Worm (Caenorhabditis elegans) whole organism, L1 larva: ENCODE results near the gene Y22D7AL.11.

Source experiments
- C16A3.4 ChIP-seq: fragments of 150-350 bp; optimal IDR thresholded peaks from 2 replicates; lab custom pipeline; 2014; ENCODE audit warnings: missing biosample characterization, missing genetic modification characterization
- blmp-1 ChIP-seq: fragments of 150-350 bp; optimal IDR thresholded peaks from 2 replicates; lab custom pipeline; 2014; ENCODE audit warnings: missing biosample characterization, missing genetic modification characterization
- ceh-63 ChIP-seq: fragments of 200-800 bp; sonication (Bioruptor generic); optimal IDR thresholded peaks from 2 replicates; lab custom pipeline; 2018; ENCODE audit warnings: mild to moderate bottlenecking, missing genetic modification characterization, missing compliant biosample characterization
- dpl-1 ChIP-seq, 3 experiments: fragments of 150-350 bp in 2 of 3; sonication (generic microtip) in 1 of 3; optimal IDR thresholded peaks; 2 replicates each; lab custom pipeline; 2014 to 2017; ENCODE audit warnings: missing biosample characterization in 3 of 3, missing genetic modification characterization in 3 of 3, missing genetic modification reagents in 3 of 3
- efl-3 ChIP-seq: fragments of 200-800 bp; sonication (Bioruptor generic); optimal IDR thresholded peaks from 2 replicates; lab custom pipeline; 2018; ENCODE audit warnings: mild to moderate bottlenecking, missing genetic modification characterization, missing compliant biosample characterization
- egl-27 ChIP-seq, 2 experiments: fragments of 150-350 bp in 1 of 2; sonication (generic microtip); optimal IDR thresholded peaks; 3 replicates each; lab custom pipeline; 2017 to 2018; ENCODE audit warnings: missing biosample characterization in 2 of 2, missing genetic modification characterization in 2 of 2, missing genetic modification reagents in 2 of 2
- elt-2 ChIP-seq: sonication (generic microtip); optimal IDR thresholded peaks from 2 replicates; lab custom pipeline; 2016; ENCODE audit warnings: missing genetic modification characterization, mild to moderate bottlenecking, inconsistent platforms, missing compliant biosample characterization, missing genetic modification reagents
- elt-3 ChIP-seq, 6 experiments: fragments of 150-350 bp in 1 of 6; sonication (generic microtip); optimal IDR thresholded peaks; 2 replicates each; lab custom pipeline; 2017 to 2018; ENCODE audit warnings: missing biosample characterization in 6 of 6, missing genetic modification characterization in 6 of 6, inconsistent platforms in 1 of 6
- ets-5 ChIP-seq: fragments of 200-800 bp; sonication (Bioruptor generic); IDR thresholded peaks from 2 replicates; pipeline ENCODE4 v1.3.6; 2022; ENCODE audit warnings: missing genetic modification characterization, missing compliant biosample characterization
- fkh-10 ChIP-seq: sonication (generic microtip); optimal IDR thresholded peaks from 2 replicates; lab custom pipeline; 2017; ENCODE audit warnings: missing biosample characterization, missing genetic modification reagents, missing genetic modification characterization
- fkh-4 ChIP-seq: sonication (generic microtip); optimal IDR thresholded peaks from 2 replicates; lab custom pipeline; 2016; ENCODE audit warnings: missing compliant biosample characterization, missing genetic modification characterization, borderline replicate concordance
- fos-1 ChIP-seq: fragments of 150-350 bp; optimal IDR thresholded peaks from 2 replicates; lab custom pipeline; 2014; ENCODE audit warnings: missing biosample characterization, missing genetic modification characterization
- hlh-17 ChIP-seq: fragments of 200-800 bp; sonication (Bioruptor generic); optimal IDR thresholded peaks from 2 replicates; lab custom pipeline; 2018; ENCODE audit warnings: missing genetic modification characterization, mild to moderate bottlenecking, missing compliant biosample characterization, moderate library complexity, borderline replicate concordance
- hlh-4 ChIP-seq: sonication (generic microtip); optimal IDR thresholded peaks from 2 replicates; lab custom pipeline; 2016; ENCODE audit warnings: mild to moderate bottlenecking, missing genetic modification characterization, missing compliant biosample characterization
- isw-1 ChIP-seq: fragments of 200-800 bp; sonication (Bioruptor generic); IDR thresholded peaks from 2 replicates; pipeline ENCODE4 v1.3.6; 2022; ENCODE audit warnings: missing genetic modification characterization, missing compliant biosample characterization
- jun-1 ChIP-seq: fragments of 150-350 bp; optimal IDR thresholded peaks from 2 replicates; lab custom pipeline; 2014; ENCODE audit warnings: missing biosample characterization, missing genetic modification reagents, missing genetic modification characterization
- lin-13 ChIP-seq: fragments of 150-350 bp; optimal IDR thresholded peaks from 2 replicates; lab custom pipeline; 2014; ENCODE audit warnings: missing biosample characterization, missing genetic modification reagents, missing genetic modification characterization
- lin-14 ChIP-seq: fragments of 200-800 bp; sonication (Bioruptor generic); optimal IDR thresholded peaks from 2 replicates; lab custom pipeline; 2018; ENCODE audit warnings: mild to moderate bottlenecking, missing genetic modification characterization, moderate library complexity, missing compliant biosample characterization
- lin-15B ChIP-seq: fragments of 150-350 bp; sonication (generic microtip); optimal IDR thresholded peaks from 3 replicates; lab custom pipeline; 2014; ENCODE audit warnings: missing biosample characterization, missing genetic modification characterization
- lin-35 ChIP-seq, 2 experiments: fragments of 150-350 bp; optimal IDR thresholded peaks; 2 replicates each; lab custom pipeline; 2014; ENCODE audit warnings: missing biosample characterization in 2 of 2, missing genetic modification characterization in 2 of 2, missing genetic modification reagents in 2 of 2
- lin-39 ChIP-seq: fragments of 150-350 bp; optimal IDR thresholded peaks from 2 replicates; lab custom pipeline; 2014; ENCODE audit warnings: missing biosample characterization, missing genetic modification reagents, missing genetic modification characterization
- mdl-1 ChIP-seq, 2 experiments: fragments of 150-350 bp; optimal IDR thresholded peaks; 2 replicates each; lab custom pipeline; 2014 to 2017; ENCODE audit warnings: missing biosample characterization in 2 of 2, missing genetic modification characterization in 2 of 2, inconsistent platforms in 1 of 2
- mep-1 ChIP-seq: fragments of 150-350 bp; optimal IDR thresholded peaks from 2 replicates; lab custom pipeline; 2014; ENCODE audit warnings: missing biosample characterization, missing genetic modification characterization
- nhr-20 ChIP-seq: sonication (generic microtip); optimal IDR thresholded peaks from 2 replicates; lab custom pipeline; 2016; ENCODE audit warnings: mild to moderate bottlenecking, missing genetic modification characterization, missing compliant biosample characterization
- nhr-28 ChIP-seq: fragments of 150-350 bp; optimal IDR thresholded peaks from 2 replicates; lab custom pipeline; 2014; ENCODE audit warnings: missing biosample characterization, missing genetic modification characterization
- nhr-47 ChIP-seq: sonication (generic microtip); optimal IDR thresholded peaks from 2 replicates; lab custom pipeline; 2016; ENCODE audit warnings: mild to moderate bottlenecking, missing genetic modification characterization, moderate library complexity, missing compliant biosample characterization
- nhr-71 ChIP-seq: sonication (generic microtip); optimal IDR thresholded peaks from 2 replicates; lab custom pipeline; 2016; ENCODE audit warnings: mild to moderate bottlenecking, missing genetic modification characterization, moderate library complexity, missing compliant biosample characterization
- nhr-76 ChIP-seq: sonication (generic microtip); optimal IDR thresholded peaks from 2 replicates; lab custom pipeline; 2017; ENCODE audit warnings: missing biosample characterization, missing genetic modification characterization
- nhr-77 ChIP-seq: fragments of 150-350 bp; optimal IDR thresholded peaks from 2 replicates; lab custom pipeline; 2014; ENCODE audit warnings: missing biosample characterization, missing genetic modification characterization
- nhr-85 ChIP-seq: sonication (generic microtip); peaks from one replicate; lab custom pipeline; 2016; ENCODE audit warnings: missing genetic modification characterization, inconsistent platforms, missing compliant biosample characterization
- nhr-90 ChIP-seq: sonication (generic microtip); optimal IDR thresholded peaks from 2 replicates; lab custom pipeline; 2016; ENCODE audit warnings: mild to moderate bottlenecking, missing genetic modification characterization, missing compliant biosample characterization; ENCODE audit not compliant: poor library complexity
- pag-3 ChIP-seq: sonication (generic microtip); optimal IDR thresholded peaks from 2 replicates; lab custom pipeline; 2017; ENCODE audit warnings: missing genetic modification characterization, mild to moderate bottlenecking, missing compliant biosample characterization, antibody characterized with exemption, borderline replicate concordance; ENCODE audit not compliant: insufficient read depth
- pax-3 ChIP-seq: fragments of 200-800 bp; sonication (Bioruptor generic); optimal IDR thresholded peaks from 2 replicates; lab custom pipeline; 2018; ENCODE audit warnings: mild to moderate bottlenecking, missing genetic modification characterization, moderate library complexity, missing compliant biosample characterization
- pqm-1 ChIP-seq: sonication (generic microtip); optimal IDR thresholded peaks from 3 replicates; lab custom pipeline; 2017; ENCODE audit warnings: missing biosample characterization, missing genetic modification characterization
- rnt-1 ChIP-seq: sonication (generic microtip); optimal IDR thresholded peaks from 2 replicates; lab custom pipeline; 2016; ENCODE audit warnings: mild to moderate bottlenecking, missing genetic modification characterization, moderate library complexity, missing compliant biosample characterization
- skn-1 ChIP-seq: fragments of 150-350 bp; optimal IDR thresholded peaks from 2 replicates; lab custom pipeline; 2014; ENCODE audit warnings: missing biosample characterization, missing genetic modification characterization
- snpc-4 ChIP-seq: fragments of 150-350 bp; optimal IDR thresholded peaks from 2 replicates; lab custom pipeline; 2014; ENCODE audit warnings: missing biosample characterization, missing genetic modification characterization
- tbx-2 ChIP-seq: sonication (generic microtip); optimal IDR thresholded peaks from 2 replicates; lab custom pipeline; 2016; ENCODE audit warnings: missing genetic modification characterization, missing compliant biosample characterization
- unc-130 ChIP-seq: fragments of 150-350 bp; optimal IDR thresholded peaks from 2 replicates; lab custom pipeline; 2017; ENCODE audit warnings: missing biosample characterization, missing genetic modification characterization, inconsistent platforms
- unc-86 ChIP-seq: sonication (generic microtip); optimal IDR thresholded peaks from 2 replicates; lab custom pipeline; 2016; ENCODE audit warnings: missing genetic modification characterization, missing compliant biosample characterization
- xbp-1 ChIP-seq: sonication (generic microtip); optimal IDR thresholded peaks from 2 replicates; lab custom pipeline; 2016; ENCODE audit warnings: missing genetic modification characterization, missing compliant biosample characterization
- zip-4 ChIP-seq: fragments of 200-800 bp; sonication (Bioruptor generic); optimal IDR thresholded peaks from 2 replicates; lab custom pipeline; 2018; ENCODE audit warnings: mild to moderate bottlenecking, missing genetic modification characterization, moderate library complexity, missing compliant biosample characterization
- ztf-11 ChIP-seq, 2 experiments: sonication (generic microtip); optimal IDR thresholded peaks; 2 replicates each; lab custom pipeline; 2016 to 2017; ENCODE audit warnings: missing genetic modification characterization in 2 of 2, missing biosample characterization in 1 of 2, missing compliant biosample characterization in 1 of 2

Y22D7AL.11 gene

ce11 chrIII:1604514-1604976, 29.6 kb downstream of the Y22D7AL.11 start, which contains the start of gene Y22D7AL.6 (continued):
- TF ChIP-seq unc-130 (no peak), nhr-47 (tag; lab: Kevin White, UChicago) (peak; percentile 60), skn-1 (tag; lab: Kevin White, UChicago) (peak; percentile 21), ets-5 (GFP tag; lab: Robert Waterston, UW) (no peak), nhr-20 (tag; lab: Kevin White, UChicago) (peak; percentile 8), snpc-4 (no peak), lin-13 (GFP tag; lab: Kevin White, UChicago) (no peak), nhr-76 (tag; lab: Kevin White, UChicago) (no peak), pag-3 (tag; lab: Kevin White, UChicago) (no peak), fkh-4 (tag; lab: Kevin White, UChicago) (no peak), xbp-1 (tag; lab: Kevin White, UChicago) (peak; percentile 36), dpl-1 (GFP tag; optimal IDR thresholded peaks at IDR 0.05; lab: Kevin White, UChicago) (no peak), pax-3 (tag; lab: Kevin White, UChicago) (no peak)

ce11 chrIII:1603776-1604175, 30.4 kb downstream of the Y22D7AL.11 start:
- TF ChIP-seq xbp-1 (tag; lab: Kevin White, UChicago) (no peak), efl-3 (GFP tag; lab: Kevin White, UChicago) (no peak), unc-86 (tag; lab: Kevin White, UChicago) (no peak), isw-1 (GFP tag; lab: Robert Waterston, UW) (no peak), hlh-4 (tag; lab: Kevin White, UChicago) (no peak), pqm-1 (tag; lab: Kevin White, UChicago) (no peak), lin-14 (no peak), mep-1 (no peak)

- TF ChIP-seq ceh-63, result no peak
- peak in 1 of 2 experiments; percentile 6 for TF ChIP-seq mdl-1 (tag; optimal IDR thresholded peaks at IDR 0.05; lab: Kevin White, UChicago)
- peak; percentile 50 for TF ChIP-seq pqm-1 (tag; lab: Kevin White, UChicago)
- TF ChIP-seq nhr-90, result peak; percentile 33
- TF ChIP-seq elt-2 (tag; lab: Kevin White, UChicago), result peak; percentile 93
- TF ChIP-seq nhr-77 (tag; lab: Kevin White, UChicago), result no peak
- peak; percentile 28 for TF ChIP-seq nhr-20 (tag; lab: Kevin White, UChicago)
- peak in 1 of 2 experiments; percentile 44 for TF ChIP-seq lin-35 (GFP tag; optimal IDR thresholded peaks at IDR 0.05; lab: Kevin White, UChicago)
- peak; percentile 58 for TF ChIP-seq lin-14
- TF ChIP-seq elt-3 (tag; optimal IDR thresholded peaks at IDR 0.05; lab: Kevin White, UChicago), result peak in 5 of 6 experiments; percentile 22 to 93 (median 76)
- peak; percentile 23 for TF ChIP-seq fos-1 (tag; lab: Kevin White, UChicago)
- peak; percentile 47 for TF ChIP-seq blmp-1 (tag; lab: Kevin White, UChicago)
- TF ChIP-seq jun-1 (tag; lab: Kevin White, UChicago), result peak; percentile 29
- peak; percentile 23 for TF ChIP-seq nhr-71 (tag; lab: Kevin White, UChicago)
- no peak for TF ChIP-seq pag-3 (tag; lab: Kevin White, UChicago)
- peak; percentile 66 for TF ChIP-seq nhr-85 (tag; lab: Kevin White, UChicago)
- no peak for TF ChIP-seq hlh-17 (GFP tag; lab: Kevin White, UChicago)
Observed at ce11 chrIII:1602682-1603081, 31.5 kb downstream of the Y22D7AL.11 start.

- TF ChIP-seq C16A3.4 (tag; lab: Kevin White, UChicago), result no peak
- peak; percentile 37 for TF ChIP-seq nhr-20 (tag; lab: Kevin White, UChicago)
- TF ChIP-seq zip-4, result no peak
- no peak for TF ChIP-seq fkh-10 (GFP tag; lab: Kevin White, UChicago)
- TF ChIP-seq tbx-2 (tag; lab: Kevin White, UChicago), result no peak
- peak in 1 of 6 experiments; percentile 70 for TF ChIP-seq elt-3 (tag; optimal IDR thresholded peaks at IDR 0.05; lab: Kevin White, UChicago)
- TF ChIP-seq lin-15B (tag; lab: Kevin White, UChicago), result no peak
- no peak for TF ChIP-seq nhr-76 (tag; lab: Kevin White, UChicago)
- TF ChIP-seq nhr-47 (tag; lab: Kevin White, UChicago), result peak; percentile 58
- TF ChIP-seq unc-86 (tag; lab: Kevin White, UChicago), result no peak
- TF ChIP-seq nhr-28 (tag; lab: Kevin White, UChicago), result no peak
- no peak for TF ChIP-seq egl-27 (tag; optimal IDR thresholded peaks at IDR 0.05; lab: Kevin White, UChicago)
- peak; percentile 68 for TF ChIP-seq lin-14
- TF ChIP-seq lin-39 (tag; lab: Kevin White, UChicago), result no peak
- peak in 1 of 2 experiments; percentile 26 for TF ChIP-seq ztf-11 (tag; optimal IDR thresholded peaks at IDR 0.05; lab: Kevin White, UChicago)
- TF ChIP-seq fkh-4 (tag; lab: Kevin White, UChicago), result no peak
- TF ChIP-seq blmp-1 (tag; lab: Kevin White, UChicago), result peak; percentile 53
- peak; percentile 66 for TF ChIP-seq rnt-1 (tag; lab: Kevin White, UChicago)
Observed at ce11 chrIII:1601464-1602169, 32.6 kb downstream of the Y22D7AL.11 start.
